Fruit fly (Drosophila melanogaster) whole organism, prepupa: ENCODE data around the gene rux.

Experiments
- CG10631 ChIP-seq: fragments of 200-800 bp; sonication (Bioruptor generic); optimal IDR thresholded peaks from 2 replicates; lab custom pipeline; 2016; ENCODE audit warnings: missing biosample characterization, missing genetic modification characterization
- CG10669 ChIP-seq: fragments of 200-800 bp; sonication (Bioruptor generic); optimal IDR thresholded peaks from 3 replicates; lab custom pipeline; 2018; ENCODE audit warnings: missing biosample characterization, mild to moderate bottlenecking, missing genetic modification characterization, moderate library complexity
- CG11294 ChIP-seq: fragments of 200-800 bp; sonication (Bioruptor generic); IDR thresholded peaks from 2 replicates; pipeline ENCODE4 v1.3.6; 2022; ENCODE audit warnings: missing biosample characterization, missing genetic modification characterization
- CG11762 ChIP-seq: fragments of 200-800 bp; sonication (Bioruptor generic); optimal IDR thresholded peaks from 3 replicates; lab custom pipeline; 2016; ENCODE audit warnings: missing biosample characterization, missing genetic modification characterization; ENCODE audit not compliant: insufficient read depth
- CG11902 ChIP-seq: fragments of 200-800 bp; sonication (Bioruptor generic); optimal IDR thresholded peaks from 3 replicates; lab custom pipeline; 2016; ENCODE audit warnings: missing biosample characterization, missing genetic modification characterization
- CG15336 ChIP-seq: fragments of 200-800 bp; sonication (Bioruptor generic); IDR thresholded peaks from 2 replicates; pipeline ENCODE4 v1.3.6; 2022; ENCODE audit warnings: missing biosample characterization, missing genetic modification characterization
- CG16779 ChIP-seq: fragments of 200-800 bp; sonication (Bioruptor generic); optimal IDR thresholded peaks from 3 replicates; lab custom pipeline; 2017; ENCODE audit warnings: missing biosample characterization, mild to moderate bottlenecking, missing genetic modification characterization
- CG31627 ChIP-seq: fragments of 200-800 bp; sonication (Bioruptor generic); optimal IDR thresholded peaks from 3 replicates; lab custom pipeline; 2016; ENCODE audit warnings: missing biosample characterization, missing genetic modification characterization
- CG34406 ChIP-seq: fragments of 200-800 bp; sonication (Bioruptor generic); optimal IDR thresholded peaks from 3 replicates; lab custom pipeline; 2016; ENCODE audit warnings: missing biosample characterization, missing genetic modification characterization
- CG3919 ChIP-seq: fragments of 200-800 bp; sonication (Bioruptor generic); optimal IDR thresholded peaks from 3 replicates; lab custom pipeline; 2016; ENCODE audit warnings: missing biosample characterization, missing genetic modification characterization
- CG6163 ChIP-seq: fragments of 200-800 bp; sonication (Bioruptor generic); IDR thresholded peaks from 3 replicates; pipeline ENCODE4 v1.3.6; 2022; ENCODE audit warnings: missing biosample characterization, missing genetic modification characterization
- CG6276 ChIP-seq: fragments of 200-800 bp; sonication (Bioruptor generic); optimal IDR thresholded peaks from 2 replicates; lab custom pipeline; 2017; ENCODE audit warnings: missing biosample characterization, mild to moderate bottlenecking, missing genetic modification characterization
- CG6792 ChIP-seq: fragments of 200-800 bp; sonication (Bioruptor generic); optimal IDR thresholded peaks from 3 replicates; lab custom pipeline; 2016; ENCODE audit warnings: missing biosample characterization, missing genetic modification characterization
- CG6808 ChIP-seq: fragments of 200-800 bp; sonication (Bioruptor generic); optimal IDR thresholded peaks from 3 replicates; lab custom pipeline; 2017; ENCODE audit warnings: missing biosample characterization, missing genetic modification characterization, mild to moderate bottlenecking, moderate library complexity, missing genetic modification reagents
- CG6854 ChIP-seq: fragments of 200-800 bp; sonication (Bioruptor generic); optimal IDR thresholded peaks from 2 replicates; lab custom pipeline; 2017; ENCODE audit warnings: missing biosample characterization, mild to moderate bottlenecking, missing genetic modification characterization
- CG7368 ChIP-seq: fragments of 200-800 bp; sonication (Bioruptor generic); optimal IDR thresholded peaks from 3 replicates; lab custom pipeline; 2016; ENCODE audit warnings: missing biosample characterization, missing genetic modification characterization
- CG8119 ChIP-seq: fragments of 200-800 bp; sonication (Bioruptor generic); IDR thresholded peaks from 3 replicates; pipeline ENCODE4 v1.3.6; 2022; ENCODE audit warnings: missing biosample characterization, missing genetic modification characterization
- CG8319 ChIP-seq: fragments of 200-800 bp; sonication (Bioruptor generic); optimal IDR thresholded peaks from 3 replicates; lab custom pipeline; 2016; ENCODE audit warnings: missing biosample characterization, missing genetic modification characterization
- CG8632 ChIP-seq: fragments of 200-800 bp; sonication (Bioruptor generic); optimal IDR thresholded peaks from 3 replicates; lab custom pipeline; 2016; ENCODE audit warnings: missing biosample characterization, missing genetic modification characterization
- Eip75B ChIP-seq: fragments of 200-800 bp; sonication (Bioruptor generic); optimal IDR thresholded peaks from 3 replicates; lab custom pipeline; 2016; ENCODE audit warnings: missing biosample characterization, missing genetic modification characterization
- Eip78C ChIP-seq: fragments of 200-800 bp; sonication (Bioruptor generic); peaks from one replicate; lab custom pipeline; 2016; ENCODE audit warnings: missing biosample characterization, missing genetic modification characterization
- Eip93F ChIP-seq: fragments of 200-800 bp; sonication (Bioruptor generic); optimal IDR thresholded peaks from 2 replicates; lab custom pipeline; 2016; ENCODE audit warnings: missing biosample characterization, mild to moderate bottlenecking, missing genetic modification characterization
- Ets21C ChIP-seq: fragments of 200-800 bp; sonication (Bioruptor generic); optimal IDR thresholded peaks from 3 replicates; lab custom pipeline; 2016; ENCODE audit warnings: missing biosample characterization, missing genetic modification characterization
- Gug ChIP-seq: fragments of 200-800 bp; sonication (Bioruptor generic); IDR thresholded peaks from 2 replicates; pipeline ENCODE4 v1.3.6; 2022; ENCODE audit warnings: missing biosample characterization, missing genetic modification characterization
- Hr38 ChIP-seq: sonication (Bioruptor generic); optimal IDR thresholded peaks from 2 replicates; lab custom pipeline; 2016; ENCODE audit warnings: missing biosample characterization, missing genetic modification characterization
- Hr39 ChIP-seq: fragments of 200-800 bp; sonication (Bioruptor generic); optimal IDR thresholded peaks from 2 replicates; lab custom pipeline; 2016; ENCODE audit warnings: missing biosample characterization, missing genetic modification characterization
- Hr4 ChIP-seq: fragments of 200-800 bp; sonication (Bioruptor generic); optimal IDR thresholded peaks from 3 replicates; lab custom pipeline; 2016; ENCODE audit warnings: missing biosample characterization, missing genetic modification characterization
- Lpt ChIP-seq: fragments of 200-800 bp; sonication (Bioruptor generic); optimal IDR thresholded peaks from 3 replicates; lab custom pipeline; 2016; ENCODE audit warnings: missing biosample characterization, missing genetic modification characterization
- Met ChIP-seq: fragments of 200-800 bp; sonication (Bioruptor generic); optimal IDR thresholded peaks from 3 replicates; lab custom pipeline; 2016; ENCODE audit warnings: missing biosample characterization, missing genetic modification characterization
- OdsH ChIP-seq: fragments of 200-800 bp; sonication (Bioruptor generic); optimal IDR thresholded peaks from 3 replicates; lab custom pipeline; 2016; ENCODE audit warnings: missing biosample characterization, missing genetic modification characterization
- Smox ChIP-seq: fragments of 200-800 bp; sonication (Bioruptor generic); optimal IDR thresholded peaks from 3 replicates; lab custom pipeline; 2016; ENCODE audit warnings: missing biosample characterization, missing genetic modification characterization
- Sox102F ChIP-seq: fragments of 200-800 bp; sonication (Bioruptor generic); optimal IDR thresholded peaks from 2 replicates; lab custom pipeline; 2016; ENCODE audit warnings: missing biosample characterization, mild to moderate bottlenecking, missing genetic modification characterization
- Sox14 ChIP-seq: fragments of 200-800 bp; sonication (Bioruptor generic); optimal IDR thresholded peaks from 3 replicates; lab custom pipeline; 2016; ENCODE audit warnings: missing biosample characterization, missing genetic modification characterization
- achi ChIP-seq: fragments of 200-800 bp; sonication (Bioruptor generic); optimal IDR thresholded peaks from 3 replicates; lab custom pipeline; 2016; ENCODE audit warnings: missing biosample characterization, missing genetic modification characterization
- acj6 ChIP-seq: fragments of 200-800 bp; sonication (Bioruptor generic); optimal IDR thresholded peaks from 3 replicates; lab custom pipeline; 2016; ENCODE audit warnings: missing biosample characterization, missing genetic modification characterization
- cyc ChIP-seq: fragments of 200-800 bp; sonication (Bioruptor generic); optimal IDR thresholded peaks from 3 replicates; lab custom pipeline; 2016; ENCODE audit warnings: missing biosample characterization, missing genetic modification characterization
- dac ChIP-seq: fragments of 200-800 bp; sonication (Bioruptor generic); optimal IDR thresholded peaks from 2 replicates; lab custom pipeline; 2017; ENCODE audit warnings: missing biosample characterization, mild to moderate bottlenecking, missing genetic modification characterization
- eg ChIP-seq: fragments of 200-800 bp; sonication (Bioruptor generic); IDR thresholded peaks from 3 replicates; pipeline ENCODE4 v1.3.6; 2022; ENCODE audit warnings: missing biosample characterization, missing genetic modification characterization
- esn ChIP-seq: fragments of 200-800 bp; sonication (Bioruptor generic); optimal IDR thresholded peaks from 2 replicates; lab custom pipeline; 2016; ENCODE audit warnings: missing biosample characterization, mild to moderate bottlenecking, missing genetic modification characterization, moderate library complexity
- fd59A ChIP-seq: fragments of 200-800 bp; sonication (Bioruptor generic); optimal IDR thresholded peaks from 2 replicates; lab custom pipeline; 2017; ENCODE audit warnings: missing biosample characterization, mild to moderate bottlenecking, missing genetic modification characterization, missing genetic modification reagents
- fd85E ChIP-seq: fragments of 200-800 bp; sonication (Bioruptor generic); optimal IDR thresholded peaks from 3 replicates; lab custom pipeline; 2016; ENCODE audit warnings: missing biosample characterization, missing genetic modification characterization
- fkh ChIP-seq: fragments of 200-800 bp; sonication (Bioruptor generic); optimal IDR thresholded peaks from 3 replicates; lab custom pipeline; 2017; ENCODE audit warnings: missing biosample characterization, mild to moderate bottlenecking, missing genetic modification characterization, moderate library complexity
- lz ChIP-seq: fragments of 200-800 bp; sonication (Bioruptor generic); optimal IDR thresholded peaks from 3 replicates; lab custom pipeline; 2016; ENCODE audit warnings: missing biosample characterization, missing genetic modification characterization
- net ChIP-seq: fragments of 200-800 bp; sonication (Bioruptor generic); optimal IDR thresholded peaks from 3 replicates; lab custom pipeline; 2016; ENCODE audit warnings: missing biosample characterization, missing genetic modification characterization
- ss ChIP-seq, 2 experiments: fragments of 200-800 bp; sonication (Bioruptor generic); optimal IDR thresholded peaks; 2 replicates in 1 of 2; 3 replicates in 1 of 2; lab custom pipeline; 2017 to 2018; ENCODE audit warnings: mild to moderate bottlenecking in 2 of 2, missing biosample characterization in 2 of 2, missing genetic modification characterization in 2 of 2, moderate library complexity in 1 of 2
- topi ChIP-seq: fragments of 200-800 bp; sonication (Bioruptor generic); optimal IDR thresholded peaks from 3 replicates; lab custom pipeline; 2016; ENCODE audit warnings: missing biosample characterization, missing genetic modification characterization
- vri ChIP-seq: fragments of 200-800 bp; sonication (Bioruptor generic); optimal IDR thresholded peaks from 3 replicates; lab custom pipeline; 2016; ENCODE audit warnings: missing biosample characterization, mild to moderate bottlenecking, missing genetic modification characterization

The rux gene

DNA sequence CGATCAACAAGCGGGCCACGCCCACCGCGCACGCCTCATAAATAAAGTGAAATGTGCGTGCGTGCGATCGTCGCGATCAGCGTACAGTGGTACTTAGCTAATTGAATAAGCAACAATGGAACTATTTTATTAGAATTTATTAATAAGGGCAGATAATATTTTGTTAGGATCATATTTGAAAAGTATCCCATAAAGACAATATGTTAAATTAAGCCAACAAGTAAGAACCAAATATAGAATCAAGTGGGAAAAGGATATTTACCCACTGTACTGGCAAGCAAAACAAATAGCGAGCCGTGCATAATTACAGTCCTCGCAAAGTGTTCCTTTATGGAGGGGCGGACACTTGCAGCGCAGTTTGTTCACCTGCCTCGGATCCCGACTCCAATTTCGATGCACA is 15.5 kb downstream of the rux start (continued):
- TF ChIP-seq eg (GFP tag; lab: Robert Waterston, UW) (0 out of 3 replicates have a peak, but pooled peaks have one; percentile 27), Eip75B (peak; percentile 59), CG6163 (GFP tag; lab: Robert Waterston, UW) (peak; percentile 63), CG6808 (GFP tag; lab: Kevin White, UChicago) (peak; percentile 62), CG8319 (peak; percentile 10), dac (GFP tag; lab: Kevin White, UChicago) (no peak), Eip93F (GFP tag; lab: Kevin White, UChicago) (no peak), lz (GFP tag; lab: Kevin White, UChicago) (peak; percentile 72), CG10631 (GFP tag; lab: Kevin White, UChicago) (peak; percentile 59), Sox14 (peak; percentile 63), CG10669 (peak; percentile 49), cyc (GFP tag; lab: Kevin White, UChicago) (peak; percentile 54), net (GFP tag; lab: Kevin White, UChicago) (peak; percentile 6), CG3919 (peak; percentile 61), Sox102F (GFP tag; lab: Kevin White, UChicago) (peak; percentile 65), CG11762 (GFP tag; lab: Kevin White, UChicago) (peak; percentile 3), OdsH (GFP tag; lab: Kevin White, UChicago) (peak; percentile 58), esn (peak; percentile 67), Hr38 (GFP tag; lab: Kevin White, UChicago) (no peak), CG6854 (GFP tag; lab: Kevin White, UChicago) (no peak), CG11294 (GFP tag; lab: Robert Waterston, UW) (no peak), fd85E (no peak), acj6 (GFP tag; lab: Kevin White, UChicago) (peak; percentile 37), vri (GFP tag; lab: Kevin White, UChicago) (peak; percentile 33), Met (GFP tag; lab: Kevin White, UChicago) (peak; percentile 78)

DNA sequence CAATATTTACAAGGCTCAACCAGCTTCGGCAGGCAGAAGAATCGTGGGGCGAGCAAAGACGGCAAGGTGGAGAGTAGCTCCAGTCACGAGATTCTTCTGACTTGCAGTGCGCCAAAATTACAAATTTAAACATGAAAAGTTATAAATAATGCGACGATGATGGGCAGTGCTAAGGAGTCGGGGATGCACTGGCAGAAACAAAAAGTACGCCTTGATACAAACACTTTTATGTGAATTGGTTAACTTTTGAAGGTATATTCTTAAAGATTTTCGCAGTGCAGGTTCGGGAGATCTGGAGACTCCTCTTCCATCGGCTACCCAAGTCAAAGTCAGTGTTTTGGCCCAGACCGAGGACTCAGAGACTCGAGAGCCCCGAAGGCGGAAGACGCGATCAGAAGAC is 16.2 kb downstream of the rux start:
- TF ChIP-seq CG10631 (GFP tag; lab: Kevin White, UChicago) (peak; percentile 37), lz (GFP tag; lab: Kevin White, UChicago) (peak; percentile 47), CG34406 (GFP tag; lab: Kevin White, UChicago) (no peak), fkh (GFP tag; lab: Kevin White, UChicago) (no peak), CG31627 (GFP tag; lab: Kevin White, UChicago) (peak; percentile 54), CG8119 (GFP tag; lab: Robert Waterston, UW) (no peak), CG16779 (tag; lab: Kevin White, UChicago) (no peak), Eip75B (peak; percentile 40), CG6808 (GFP tag; lab: Kevin White, UChicago) (no peak), ss (GFP tag; optimal IDR thresholded peaks at IDR 0.05; lab: Kevin White, UChicago) (no peak), CG11294 (GFP tag; lab: Robert Waterston, UW) (no peak), CG10669 (peak; percentile 12), Lpt (GFP tag; lab: Kevin White, UChicago) (no peak), Smox (GFP tag; lab: Kevin White, UChicago) (peak; percentile 56), Sox102F (GFP tag; lab: Kevin White, UChicago) (peak; percentile 66), vri (GFP tag; lab: Kevin White, UChicago) (peak; percentile 51), CG3919 (peak; percentile 50), fd59A (GFP tag; lab: Kevin White, UChicago) (no peak), net (GFP tag; lab: Kevin White, UChicago) (no peak), achi (GFP tag; lab: Kevin White, UChicago) (peak; percentile 6), OdsH (GFP tag; lab: Kevin White, UChicago) (no peak), fd85E (no peak), CG6792 (GFP tag; lab: Kevin White, UChicago) (peak; percentile 19), Sox14 (peak; percentile 30), esn (peak; percentile 61), CG8632 (no peak), eg (GFP tag; lab: Robert Waterston, UW) (no peak), acj6 (GFP tag; lab: Kevin White, UChicago) (peak; percentile 33), CG6276 (no peak), Ets21C (GFP tag; lab: Kevin White, UChicago) (peak; percentile 26), topi (GFP tag; lab: Kevin White, UChicago) (peak; percentile 61), CG7368 (GFP tag; lab: Kevin White, UChicago) (no peak), cyc (GFP tag; lab: Kevin White, UChicago) (peak; percentile 54), Hr39 (GFP tag; lab: Kevin White, UChicago) (peak; percentile 53), Hr4 (GFP tag; lab: Kevin White, UChicago) (no peak), Met (GFP tag; lab: Kevin White, UChicago) (peak; percentile 65), Eip78C (GFP tag; lab: Kevin White, UChicago) (peak; percentile 84), Gug (GFP tag; lab: Robert Waterston, UW) (no peak), CG11902 (GFP tag; lab: Kevin White, UChicago) (no peak), CG6854 (GFP tag; lab: Kevin White, UChicago) (no peak), CG15336 (no peak)
